Fruit fly (Drosophila melanogaster) whole organism, adult: ENCODE data around the gene sicily.

Experiments used
- CG12768 ChIP-seq: fragments of 200-800 bp; sonication (Bioruptor generic); optimal IDR thresholded peaks from 2 replicates; lab custom pipeline; 2017; ENCODE audit warnings: missing biosample characterization, missing genetic modification characterization, mild to moderate bottlenecking, moderate library complexity, missing genetic modification reagents
- CG33017 ChIP-seq: fragments of 200-800 bp; sonication (Bioruptor generic); optimal IDR thresholded peaks from 2 replicates; lab custom pipeline; 2018; ENCODE audit warnings: missing biosample characterization, mild to moderate bottlenecking, missing genetic modification characterization, moderate library complexity
- CG5204 ChIP-seq: fragments of 200-800 bp; sonication (Bioruptor generic); optimal IDR thresholded peaks from 2 replicates; lab custom pipeline; 2016; ENCODE audit warnings: missing biosample characterization, missing genetic modification characterization
- CG7045 ChIP-seq: fragments of 200-800 bp; sonication (Bioruptor generic); optimal IDR thresholded peaks from 2 replicates; lab custom pipeline; 2017; ENCODE audit warnings: missing biosample characterization, mild to moderate bottlenecking, missing genetic modification characterization
- Crg-1 ChIP-seq: fragments of 200-800 bp; sonication (Bioruptor generic); optimal IDR thresholded peaks from 2 replicates; lab custom pipeline; 2016; ENCODE audit warnings: missing biosample characterization, missing genetic modification characterization
- Hr96 ChIP-seq: fragments of 200-800 bp; sonication (Bioruptor generic); optimal IDR thresholded peaks from 2 replicates; lab custom pipeline; 2016; ENCODE audit warnings: missing biosample characterization, missing genetic modification characterization
- bab1 ChIP-seq: fragments of 200-800 bp; sonication (Bioruptor generic); optimal IDR thresholded peaks from 3 replicates; lab custom pipeline; 2019; ENCODE audit warnings: missing biosample characterization, mild to moderate bottlenecking, missing genetic modification characterization, moderate library complexity
- cic ChIP-seq: fragments of 200-800 bp; sonication (Bioruptor generic); optimal IDR thresholded peaks from 2 replicates; lab custom pipeline; 2017; ENCODE audit warnings: missing biosample characterization, mild to moderate bottlenecking, missing genetic modification characterization, moderate library complexity
- cnc ChIP-seq, 2 experiments: fragments of >200 bp; optimal IDR thresholded peaks; 2 replicates each; lab custom pipeline; 2017
- kay ChIP-seq: fragments of 200-800 bp; sonication (Bioruptor generic); peaks from one replicate; lab custom pipeline; 2016; ENCODE audit warnings: missing biosample characterization, missing genetic modification characterization, borderline replicate concordance
- tj ChIP-seq: fragments of 200-800 bp; sonication (Bioruptor generic); optimal IDR thresholded peaks from 3 replicates; lab custom pipeline; 2017; ENCODE audit warnings: missing biosample characterization, mild to moderate bottlenecking, missing genetic modification characterization, moderate library complexity

- TF ChIP-seq cic (GFP tag; lab: Kevin White, UChicago) (no peak), bab1 (GFP tag; lab: Kevin White, UChicago) (no peak), CG5204 (no peak), CG33017 (tag; lab: Kevin White, UChicago) (no peak), Hr96 (no peak), CG12768 (no peak), Crg-1 (GFP tag; lab: Kevin White, UChicago) (no peak), kay (no peak), CG7045 (no peak), cnc (optimal IDR thresholded peaks at IDR 0.05; lab: Kevin White, UChicago) (no peak), tj (no peak)
Observed at dm6 chrX:11872517-11872916, 19.0 kb upstream of the sicily start, which contains the start of gene BORCS5.
